Fruit fly (Drosophila melanogaster): ENCODE results near the gene bru2.

DNA sequence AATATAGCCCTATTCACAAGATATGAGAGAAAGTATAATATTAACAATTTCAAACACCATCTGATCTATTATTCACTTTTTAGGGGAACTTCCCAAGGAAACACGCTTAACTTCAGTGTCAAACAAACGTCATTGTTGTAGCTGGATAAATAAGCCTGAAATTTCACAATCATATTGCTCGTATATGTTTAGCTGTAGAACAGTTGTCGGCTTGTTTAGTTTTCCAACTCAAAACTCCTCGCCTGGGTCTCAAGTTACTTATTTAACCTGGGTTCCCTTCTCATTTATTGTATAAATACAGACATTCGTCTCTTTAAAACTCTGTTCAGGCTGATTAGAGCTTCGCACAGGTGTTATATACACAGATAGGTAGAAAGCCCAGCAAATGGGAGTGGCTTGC lies 28.4 kb downstream of the bru2 start:
- no peak for TF ChIP-seq usp (GFP tag; optimal IDR thresholded peaks at IDR 0.05)
- no peak for TF ChIP-seq dsf (GFP tag; optimal IDR thresholded peaks at IDR 0.05; ENCODE audit: borderline replicate concordance)
- no peak for TF ChIP-seq Mio (GFP tag; optimal IDR thresholded peaks at IDR 0.05)
- TF ChIP-seq Jra (GFP tag; optimal IDR thresholded peaks at IDR 0.05), result no peak
- TF ChIP-seq OdsH (GFP tag; optimal IDR thresholded peaks at IDR 0.05), result peak; percentile 56
- TF ChIP-seq br (GFP tag; optimal IDR thresholded peaks at IDR 0.05), result no peak
- TF ChIP-seq HLH106 (tag; optimal IDR thresholded peaks at IDR 0.05), result no peak

Measured in whole organism, wandering third instar larva.